Worm (Caenorhabditis elegans) whole organism, L2 larva: Measurements from ENCODE around the gene T28C12.1.

Source experiments
- C34F6.9 ChIP-seq: fragments of 150-350 bp; optimal IDR thresholded peaks from 2 replicates; lab custom pipeline; 2014; ENCODE audit warnings: missing biosample characterization, missing genetic modification characterization
- F13H6.1 ChIP-seq: sonication (generic microtip); optimal IDR thresholded peaks from 2 replicates; lab custom pipeline; 2016; ENCODE audit warnings: missing genetic modification characterization, missing compliant biosample characterization
- R02D3.7 ChIP-seq: fragments of 150-350 bp; optimal IDR thresholded peaks from 2 replicates; lab custom pipeline; 2014; ENCODE audit warnings: missing biosample characterization, missing genetic modification characterization
- ZK546.5 ChIP-seq: sonication (generic microtip); optimal IDR thresholded peaks from 2 replicates; lab custom pipeline; 2017; ENCODE audit warnings: missing biosample characterization, missing genetic modification characterization
- alr-1 ChIP-seq: fragments of 150-350 bp; optimal IDR thresholded peaks from 2 replicates; lab custom pipeline; 2014; ENCODE audit warnings: missing biosample characterization, missing genetic modification characterization
- aly-2 ChIP-seq: fragments of 150-350 bp; optimal IDR thresholded peaks from 2 replicates; lab custom pipeline; 2014; ENCODE audit warnings: missing biosample characterization, missing genetic modification characterization
- ama-1 ChIP-seq: fragments of 150-350 bp; optimal IDR thresholded peaks from 2 replicates; lab custom pipeline; 2018; ENCODE audit warnings: inconsistent platforms
- blmp-1 ChIP-seq: sonication (generic microtip); optimal IDR thresholded peaks from 2 replicates; lab custom pipeline; 2017; ENCODE audit warnings: missing genetic modification characterization, mild to moderate bottlenecking, missing compliant biosample characterization, antibody characterized with exemption, moderate library complexity; ENCODE audit not compliant: insufficient read depth
- ceh-16 ChIP-seq: fragments of 150-350 bp; optimal IDR thresholded peaks from 2 replicates; lab custom pipeline; 2014; ENCODE audit warnings: missing biosample characterization, missing genetic modification characterization
- ceh-82 ChIP-seq: fragments of 150-350 bp; optimal IDR thresholded peaks from 2 replicates; lab custom pipeline; 2014; ENCODE audit warnings: missing biosample characterization, missing genetic modification characterization
- crh-2 ChIP-seq: sonication (generic microtip); optimal IDR thresholded peaks from 2 replicates; lab custom pipeline; 2017; ENCODE audit warnings: missing biosample characterization, missing genetic modification characterization
- dmd-4 ChIP-seq: sonication (generic microtip); optimal IDR thresholded peaks from 2 replicates; lab custom pipeline; 2017; ENCODE audit warnings: missing biosample characterization, missing genetic modification characterization
- egl-27 ChIP-seq: sonication (generic microtip); optimal IDR thresholded peaks from 3 replicates; lab custom pipeline; 2017; ENCODE audit warnings: missing biosample characterization, missing genetic modification reagents, missing genetic modification characterization
- elt-1 ChIP-seq: fragments of 150-350 bp; optimal IDR thresholded peaks from 2 replicates; lab custom pipeline; 2014; ENCODE audit warnings: missing biosample characterization, missing genetic modification characterization
- fos-1 ChIP-seq: fragments of 150-350 bp; optimal IDR thresholded peaks from 2 replicates; lab custom pipeline; 2014; ENCODE audit warnings: missing biosample characterization, missing genetic modification characterization
- gmeb-1 ChIP-seq: fragments of 150-350 bp; optimal IDR thresholded peaks from 2 replicates; lab custom pipeline; 2014; ENCODE audit warnings: missing biosample characterization, missing genetic modification characterization
- lin-11 ChIP-seq: fragments of 150-350 bp; sonication (generic microtip); optimal IDR thresholded peaks from 2 replicates; lab custom pipeline; 2014; ENCODE audit warnings: missing biosample characterization, missing genetic modification characterization, inconsistent platforms, mixed read lengths
- lin-13 ChIP-seq: fragments of 150-350 bp; optimal IDR thresholded peaks from 2 replicates; lab custom pipeline; 2014; ENCODE audit warnings: missing biosample characterization, missing genetic modification reagents, missing genetic modification characterization
- lin-39 ChIP-seq: fragments of 150-350 bp; optimal IDR thresholded peaks from 2 replicates; lab custom pipeline; 2014; ENCODE audit warnings: missing biosample characterization, missing genetic modification reagents, missing genetic modification characterization
- lsy-2 ChIP-seq, 2 experiments: fragments of 150-350 bp in 1 of 2; sonication (generic microtip) in 1 of 2; optimal IDR thresholded peaks; 2 replicates each; lab custom pipeline; 2014 to 2017; ENCODE audit warnings: missing biosample characterization in 2 of 2, missing genetic modification characterization in 2 of 2
- mab-5 ChIP-seq: fragments of 150-350 bp; optimal IDR thresholded peaks from 2 replicates; lab custom pipeline; 2014; ENCODE audit warnings: missing biosample characterization, missing genetic modification characterization
- mbf-1 ChIP-seq: sonication (generic microtip); optimal IDR thresholded peaks from 2 replicates; lab custom pipeline; 2017; ENCODE audit warnings: missing biosample characterization, missing genetic modification characterization
- mdl-1 ChIP-seq, 2 experiments: fragments of 150-350 bp in 1 of 2; sonication (generic microtip) in 1 of 2; optimal IDR thresholded peaks; 2 replicates each; lab custom pipeline; 2017; ENCODE audit warnings: missing biosample characterization in 2 of 2, missing genetic modification characterization in 2 of 2
- nhr-11 ChIP-seq: fragments of 150-350 bp; optimal IDR thresholded peaks from 2 replicates; lab custom pipeline; 2014; ENCODE audit warnings: missing biosample characterization, missing genetic modification characterization
- nhr-12 ChIP-seq: fragments of 150-350 bp; optimal IDR thresholded peaks from 2 replicates; lab custom pipeline; 2014; ENCODE audit warnings: missing biosample characterization, missing genetic modification characterization
- nhr-129 ChIP-seq: fragments of 150-350 bp; optimal IDR thresholded peaks from 2 replicates; lab custom pipeline; 2014; ENCODE audit warnings: missing biosample characterization, missing genetic modification characterization
- nhr-21 ChIP-seq: fragments of 150-350 bp; optimal IDR thresholded peaks from 2 replicates; lab custom pipeline; 2014; ENCODE audit warnings: missing biosample characterization, missing genetic modification characterization
- nhr-23 ChIP-seq: fragments of 150-350 bp; optimal IDR thresholded peaks from 2 replicates; lab custom pipeline; 2014; ENCODE audit warnings: missing biosample characterization, missing genetic modification reagents, missing genetic modification characterization
- nhr-237 ChIP-seq: fragments of 150-350 bp; optimal IDR thresholded peaks from 2 replicates; lab custom pipeline; 2014; ENCODE audit warnings: missing biosample characterization, missing genetic modification characterization
- nhr-25 ChIP-seq: fragments of 150-350 bp; sonication (generic microtip); optimal IDR thresholded peaks from 3 replicates; lab custom pipeline; 2014; ENCODE audit warnings: missing biosample characterization, missing genetic modification characterization
- nhr-6 ChIP-seq: fragments of 150-350 bp; optimal IDR thresholded peaks from 2 replicates; lab custom pipeline; 2014; ENCODE audit warnings: missing biosample characterization, missing genetic modification characterization
- nhr-77 ChIP-seq: fragments of 150-350 bp; optimal IDR thresholded peaks from 2 replicates; lab custom pipeline; 2014; ENCODE audit warnings: missing biosample characterization, missing genetic modification characterization
- peb-1 ChIP-seq: fragments of 150-350 bp; optimal IDR thresholded peaks from 2 replicates; lab custom pipeline; 2014; ENCODE audit warnings: missing biosample characterization, missing genetic modification characterization
- sem-4 ChIP-seq: fragments of 150-350 bp; optimal IDR thresholded peaks from 2 replicates; lab custom pipeline; 2014; ENCODE audit warnings: missing biosample characterization, missing genetic modification reagents, missing genetic modification characterization
- skn-1 ChIP-seq: sonication (generic microtip); optimal IDR thresholded peaks from 2 replicates; lab custom pipeline; 2017; ENCODE audit warnings: missing biosample characterization, missing genetic modification characterization
- sma-3 ChIP-seq: sonication (generic microtip); optimal IDR thresholded peaks from 2 replicates; lab custom pipeline; 2016; ENCODE audit warnings: missing genetic modification reagents, missing genetic modification characterization, missing compliant biosample characterization
- sma-9 ChIP-seq, 2 experiments: fragments of 150-350 bp in 1 of 2; sonication (generic microtip) in 1 of 2; optimal IDR thresholded peaks; 2 replicates each; lab custom pipeline; 2014 to 2016; ENCODE audit warnings: missing genetic modification characterization in 2 of 2, mild to moderate bottlenecking in 1 of 2, missing biosample characterization in 1 of 2, missing compliant biosample characterization in 1 of 2, missing genetic modification reagents in 1 of 2, moderate library complexity in 1 of 2
- snpc-4 ChIP-seq: fragments of 150-350 bp; optimal IDR thresholded peaks from 2 replicates; lab custom pipeline; 2014; ENCODE audit warnings: missing biosample characterization, missing genetic modification characterization
- unc-55 ChIP-seq: fragments of 150-350 bp; sonication (generic microtip); optimal IDR thresholded peaks from 3 replicates; lab custom pipeline; 2014; ENCODE audit warnings: missing biosample characterization, missing genetic modification reagents, missing genetic modification characterization
- unc-62 ChIP-seq: fragments of 150-350 bp; optimal IDR thresholded peaks from 2 replicates; lab custom pipeline; 2014; ENCODE audit warnings: missing biosample characterization, missing genetic modification reagents, missing genetic modification characterization
- zag-1 ChIP-seq: fragments of 150-350 bp; optimal IDR thresholded peaks from 2 replicates; lab custom pipeline; 2014; ENCODE audit warnings: missing biosample characterization, missing genetic modification characterization
- ztf-1 ChIP-seq: fragments of 200-800 bp; sonication (Bioruptor generic); conservative IDR thresholded peaks from 2 replicates; pipeline ENCODE4 v1.3.6; 2022; ENCODE audit warnings: missing genetic modification characterization, missing compliant biosample characterization
- ztf-11 ChIP-seq: sonication (generic microtip); optimal IDR thresholded peaks from 2 replicates; lab custom pipeline; 2017; ENCODE audit warnings: missing biosample characterization, missing genetic modification characterization
- ztf-4 ChIP-seq: fragments of 150-350 bp; optimal IDR thresholded peaks from 2 replicates; lab custom pipeline; 2014; ENCODE audit warnings: missing biosample characterization, missing genetic modification characterization

T28C12.1 gene

ce11 chrV:6361688-6362087, 30.0 kb downstream of the T28C12.1 start:
- TF ChIP-seq ama-1 (lab: Kevin White, UChicago): no peak
- no peak for TF ChIP-seq dmd-4 (tag; lab: Kevin White, UChicago)
- TF ChIP-seq nhr-12: no peak
- TF ChIP-seq gmeb-1: no peak
- TF ChIP-seq elt-1: no peak
- TF ChIP-seq mab-5 (tag; lab: Kevin White, UChicago): no peak
- no peak for TF ChIP-seq nhr-237 (tag; lab: Kevin White, UChicago)
- no peak for TF ChIP-seq nhr-6
- no peak for TF ChIP-seq zag-1 (tag; lab: Kevin White, UChicago)
- no peak for TF ChIP-seq R02D3.7 (tag; lab: Kevin White, UChicago)
- no peak for TF ChIP-seq snpc-4 (tag; lab: Kevin White, UChicago)

- TF ChIP-seq ama-1 (lab: Kevin White, UChicago): no peak
- peak; percentile 39 for TF ChIP-seq fos-1 (tag; lab: Kevin White, UChicago)
- no peak for TF ChIP-seq ztf-1 (GFP tag; lab: Robert Waterston, UW)
These were observed 33.1 kb downstream of the T28C12.1 start for ce11 chrV:6364806-6365205.

ce11 chrV:6365597-6365996, 33.9 kb downstream of the T28C12.1 start, which contains the start of gene cest-33:
TSS of gene cest-33 (minus strand) at chrV:6365671.
- no peak for TF ChIP-seq skn-1
- no peak for TF ChIP-seq ceh-16
- no peak for TF ChIP-seq lsy-2 (tag; optimal IDR thresholded peaks at IDR 0.05; lab: Kevin White, UChicago)
- TF ChIP-seq unc-55: no peak
- TF ChIP-seq alr-1 (tag; lab: Kevin White, UChicago): no peak
- TF ChIP-seq sma-3: peak; percentile 18
- TF ChIP-seq ztf-1 (GFP tag; lab: Robert Waterston, UW): no peak
- no peak for TF ChIP-seq ztf-11 (tag; lab: Kevin White, UChicago)
- no peak for TF ChIP-seq gmeb-1
- TF ChIP-seq sma-9 (GFP tag; optimal IDR thresholded peaks at IDR 0.05; lab: Kevin White, UChicago): peak; percentile 62
- no peak for TF ChIP-seq sma-9 (tag; optimal IDR thresholded peaks at IDR 0.05; lab: Kevin White, UChicago)
- no peak for TF ChIP-seq ZK546.5
- no peak for TF ChIP-seq unc-62 (GFP tag; lab: Kevin White, UChicago)
- TF ChIP-seq dmd-4 (tag; lab: Kevin White, UChicago): no peak
- no peak for TF ChIP-seq mbf-1
- TF ChIP-seq snpc-4 (tag; lab: Kevin White, UChicago): no peak
- peak; percentile 58 for TF ChIP-seq F13H6.1 (tag; lab: Kevin White, UChicago)
- TF ChIP-seq lin-39 (tag; lab: Kevin White, UChicago): no peak
- peak; percentile 41 for TF ChIP-seq crh-2
- TF ChIP-seq elt-1: no peak
- no peak for TF ChIP-seq nhr-237 (tag; lab: Kevin White, UChicago)
- TF ChIP-seq egl-27 (tag; lab: Kevin White, UChicago): no peak
- TF ChIP-seq nhr-23 (tag; lab: Kevin White, UChicago): no peak
- no peak for TF ChIP-seq ceh-82 (tag; lab: Kevin White, UChicago)
- no peak for TF ChIP-seq nhr-77 (tag; lab: Kevin White, UChicago)
- TF ChIP-seq lin-13 (GFP tag; lab: Kevin White, UChicago): no peak
- no peak for TF ChIP-seq nhr-12
- TF ChIP-seq nhr-11 (tag; lab: Kevin White, UChicago): no peak
- no peak for TF ChIP-seq aly-2 (tag; lab: Kevin White, UChicago)
- no peak for TF ChIP-seq zag-1 (tag; lab: Kevin White, UChicago)
- TF ChIP-seq R02D3.7 (tag; lab: Kevin White, UChicago): no peak
- TF ChIP-seq peb-1 (tag; lab: Kevin White, UChicago): no peak
- TF ChIP-seq mab-5 (tag; lab: Kevin White, UChicago): no peak
- peak; percentile 33 for TF ChIP-seq blmp-1 (tag; lab: Kevin White, UChicago)
- TF ChIP-seq nhr-6: no peak
- no peak for TF ChIP-seq ztf-4 (tag; lab: Kevin White, UChicago)
- TF ChIP-seq C34F6.9: no peak
- TF ChIP-seq fos-1 (tag; lab: Kevin White, UChicago): peak; percentile 8
- TF ChIP-seq nhr-129 (tag; lab: Kevin White, UChicago): no peak
- TF ChIP-seq nhr-21 (tag; lab: Kevin White, UChicago): peak; percentile 23
- TF ChIP-seq ama-1 (lab: Kevin White, UChicago): no peak
- no peak for TF ChIP-seq mdl-1 (tag; optimal IDR thresholded peaks at IDR 0.05; lab: Kevin White, UChicago)
- no peak for TF ChIP-seq sem-4 (tag; lab: Kevin White, UChicago)
- peak; percentile 36 for TF ChIP-seq nhr-25 (tag; lab: Kevin White, UChicago)
- no peak for TF ChIP-seq lin-11 (tag; lab: Kevin White, UChicago)
